ENCODE assay signal across 3 worm cellular contexts in genomic region chrII:1196129-1196528, ce11.
TF ChIP-seq lines count a peak whose summit lies in the region.

No protein-coding gene starts in this region.

TF ChIP-seq in whole organism, L4 larva, 104 proteins besides CTCF, POLR2A, EP300 and RAD21:
- TF ChIP-seq ctbp-1 (GFP tag; IDR thresholded peaks at IDR 0.05; lab: Robert Waterston, UW) (no peak), aha-1 (tag; lab: Kevin White, UChicago) (peak; percentile 45)

TF ChIP-seq in whole organism, late embryonic, 69 proteins besides CTCF, POLR2A, EP300 and RAD21:
- TF ChIP-seq sox-2 (GFP tag; IDR thresholded peaks at IDR 0.05; lab: Robert Waterston, UW): no peak
- TF ChIP-seq rnt-1 (tag; optimal IDR thresholded peaks at IDR 0.05; lab: Kevin White, UChicago): peak; percentile 12

TF ChIP-seq in whole organism, mixed stage, embryonic, 35 proteins besides CTCF, POLR2A, EP300 and RAD21:
- no peak for TF ChIP-seq cnd-1 (tag; optimal IDR thresholded peaks at IDR 0.05; lab: Kevin White, UChicago)
- no peak for TF ChIP-seq ztf-11 (tag; optimal IDR thresholded peaks at IDR 0.05; lab: Kevin White, UChicago)
- TF ChIP-seq unc-39 (tag; optimal IDR thresholded peaks at IDR 0.05; lab: Kevin White, UChicago): no peak
- peak; percentile 97 for TF ChIP-seq elt-1 (tag; optimal IDR thresholded peaks at IDR 0.05; lab: Kevin White, UChicago; ENCODE audit: borderline replicate concordance, insufficient read depth)
- peak; percentile 29 for TF ChIP-seq blmp-1 (tag; optimal IDR thresholded peaks at IDR 0.05; lab: Kevin White, UChicago)
